Worm (Caenorhabditis elegans): ENCODE measurements around the gene col-106.

The col-106 gene

DNA sequence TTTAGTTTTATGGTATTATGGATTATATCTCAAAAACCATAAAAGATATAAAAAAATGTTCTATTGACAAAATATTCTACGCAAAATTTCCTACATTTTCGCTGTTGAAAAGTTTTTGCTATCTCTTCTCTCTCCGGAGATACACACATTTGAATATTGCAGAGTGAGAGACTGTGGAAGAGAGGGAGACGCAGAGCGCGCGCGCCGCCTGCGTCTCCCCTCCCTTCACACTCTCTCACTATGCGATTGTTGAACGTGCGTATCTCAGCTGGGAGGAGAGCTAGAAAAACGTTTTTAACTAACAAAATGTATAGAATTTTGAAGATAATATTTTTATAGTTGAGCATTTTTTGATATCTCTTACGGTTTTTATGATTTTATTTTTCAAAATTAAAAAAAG is 8.5 kb upstream of the col-106 start:
- TF ChIP-seq flt-1 (GFP tag; IDR thresholded peaks at IDR 0.05) (no peak), klf-2 (GFP tag; conservative IDR thresholded peaks at IDR 0.05) (no peak), ref-1 (GFP tag; conservative IDR thresholded peaks at IDR 0.05) (no peak), med-1 (GFP tag; optimal IDR thresholded peaks at IDR 0.05; ENCODE audit: insufficient read depth) (no peak)

- TF ChIP-seq cog-1 (tag; optimal IDR thresholded peaks at IDR 0.05), result no peak
These were observed 4.9 kb upstream of the col-106 start for ce11 chrIV:1465462-1465861.

DNA sequence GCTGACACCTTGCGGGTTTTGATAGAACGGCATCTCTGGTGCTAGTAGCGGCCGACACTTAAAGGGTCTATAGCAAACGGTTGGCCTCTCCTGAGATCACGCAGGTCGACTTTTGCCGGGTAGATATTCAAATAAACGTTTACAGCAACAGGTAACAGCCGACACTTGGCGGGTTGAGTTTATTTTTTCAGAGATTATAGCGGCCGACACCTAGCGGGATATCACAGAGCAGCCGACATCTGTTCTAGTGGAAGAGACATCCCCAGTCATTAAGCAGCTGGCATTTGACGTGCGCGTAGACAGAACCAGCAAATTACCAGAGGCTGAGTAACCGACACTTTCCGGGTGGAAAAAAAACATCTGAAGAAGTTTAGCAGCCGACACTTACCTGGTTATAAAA is 877 bp upstream of the col-106 start:
- no peak for TF ChIP-seq T22C8.4 (GFP tag; IDR thresholded peaks at IDR 0.05)
- TF ChIP-seq klf-2 (GFP tag; conservative IDR thresholded peaks at IDR 0.05), result no peak
- no peak for TF ChIP-seq med-1 (GFP tag; optimal IDR thresholded peaks at IDR 0.05; ENCODE audit: insufficient read depth)
- TF ChIP-seq ztf-23 (GFP tag; IDR thresholded peaks at IDR 0.05), result no peak
- TF ChIP-seq ztf-29 (GFP tag; IDR thresholded peaks at IDR 0.05), result no peak
- no peak for TF ChIP-seq flt-1 (GFP tag; IDR thresholded peaks at IDR 0.05)
- no peak for TF ChIP-seq tab-1 (GFP tag; IDR thresholded peaks at IDR 0.05)
- no peak for TF ChIP-seq cog-1 (tag; optimal IDR thresholded peaks at IDR 0.05)
- TF ChIP-seq ref-1 (GFP tag; conservative IDR thresholded peaks at IDR 0.05), result no peak

DNA sequence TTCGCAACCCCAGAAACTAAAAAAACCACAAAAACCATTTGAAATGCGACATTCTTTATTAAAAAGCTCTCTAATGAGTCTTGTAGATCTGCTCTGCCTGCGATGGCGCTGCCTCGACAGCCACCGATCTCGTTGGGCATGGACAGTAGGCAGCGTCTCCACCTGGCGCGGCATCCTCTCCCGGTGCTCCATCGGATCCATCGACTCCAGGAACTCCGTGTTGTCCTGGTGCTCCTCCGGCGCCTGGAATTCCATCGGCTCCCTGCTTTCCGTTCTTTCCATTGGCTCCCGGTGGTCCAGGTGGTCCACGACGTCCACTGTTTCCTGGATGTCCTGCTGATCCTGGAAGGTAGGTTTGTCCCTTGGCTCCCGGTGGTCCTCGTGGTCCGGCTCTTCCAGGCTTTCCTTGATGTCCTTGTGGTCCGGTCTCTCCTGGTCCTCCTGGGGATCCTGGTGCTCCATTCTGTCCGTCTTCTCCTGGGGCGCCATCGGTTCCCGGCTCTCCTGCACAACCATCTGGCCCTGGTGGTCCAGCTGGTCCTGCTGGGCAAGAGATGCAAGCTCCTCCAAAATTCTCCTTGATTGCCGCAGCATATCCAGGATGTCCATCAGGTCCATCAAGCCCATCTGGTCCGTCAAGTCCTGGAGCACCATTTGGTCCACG is 628 bp downstream of the col-106 start:
- TF ChIP-seq cog-1 (tag; optimal IDR thresholded peaks at IDR 0.05), result no peak
- no peak for TF ChIP-seq ztf-23 (GFP tag; IDR thresholded peaks at IDR 0.05)
- no peak for TF ChIP-seq tab-1 (GFP tag; IDR thresholded peaks at IDR 0.05)
- TF ChIP-seq med-1 (GFP tag; optimal IDR thresholded peaks at IDR 0.05; ENCODE audit: insufficient read depth), result no peak
- TF ChIP-seq flt-1 (GFP tag; IDR thresholded peaks at IDR 0.05), result no peak
- TF ChIP-seq klf-2 (GFP tag; conservative IDR thresholded peaks at IDR 0.05), result no peak

DNA sequence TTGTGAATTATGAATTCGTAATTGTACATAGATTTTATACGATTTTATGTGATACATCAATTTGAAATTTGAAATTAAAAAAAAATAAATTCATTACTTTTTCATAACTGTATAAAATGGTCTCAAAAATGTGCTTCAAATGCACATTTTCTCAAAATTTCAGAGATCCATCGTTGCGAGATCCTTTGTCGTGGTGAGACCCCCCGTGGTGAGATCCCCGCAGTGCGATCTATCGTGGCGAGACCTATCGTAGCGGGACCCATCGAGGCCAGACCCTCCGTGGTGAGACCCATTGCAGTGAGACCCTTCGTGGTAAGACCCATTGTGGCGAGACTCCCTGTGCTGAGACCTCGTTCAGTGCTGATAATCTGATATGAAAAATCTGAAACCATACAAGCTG is 1.2 kb downstream of the col-106 start:
- TF ChIP-seq flt-1 (GFP tag; IDR thresholded peaks at IDR 0.05) (no peak), med-1 (GFP tag; optimal IDR thresholded peaks at IDR 0.05; ENCODE audit: insufficient read depth) (no peak), ztf-23 (GFP tag; IDR thresholded peaks at IDR 0.05) (no peak), T22C8.4 (GFP tag; IDR thresholded peaks at IDR 0.05) (no peak), ztf-29 (GFP tag; IDR thresholded peaks at IDR 0.05) (no peak), klf-2 (GFP tag; conservative IDR thresholded peaks at IDR 0.05) (no peak)

DNA sequence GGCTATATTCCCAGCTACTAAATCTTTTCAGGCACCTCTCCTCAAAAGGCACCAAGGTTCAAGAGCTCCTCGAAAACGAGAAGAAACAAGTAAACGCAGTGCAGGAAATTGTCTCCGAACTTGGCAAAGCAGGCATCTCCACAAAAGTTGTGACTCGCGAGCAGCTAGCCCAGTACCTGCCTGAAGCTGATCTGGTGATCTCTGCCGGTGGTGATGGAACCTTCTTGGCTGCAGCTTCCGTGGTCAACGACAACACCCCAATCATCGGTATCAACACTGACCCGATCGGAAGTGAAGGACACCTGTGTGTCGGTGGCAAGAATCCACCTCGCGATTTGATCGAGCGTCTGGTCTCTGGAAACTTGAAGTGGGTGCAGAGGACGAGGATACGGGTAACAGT is 2.4 kb downstream of the col-106 start:
- TF ChIP-seq ztf-29 (GFP tag; IDR thresholded peaks at IDR 0.05) (no peak), tab-1 (GFP tag; IDR thresholded peaks at IDR 0.05) (no peak), ztf-23 (GFP tag; IDR thresholded peaks at IDR 0.05) (no peak), klf-2 (GFP tag; conservative IDR thresholded peaks at IDR 0.05) (no peak), ref-1 (GFP tag; conservative IDR thresholded peaks at IDR 0.05) (no peak), T22C8.4 (GFP tag; IDR thresholded peaks at IDR 0.05) (no peak), cog-1 (tag; optimal IDR thresholded peaks at IDR 0.05) (no peak), flt-1 (GFP tag; IDR thresholded peaks at IDR 0.05) (no peak), med-1 (GFP tag; optimal IDR thresholded peaks at IDR 0.05; ENCODE audit: insufficient read depth) (no peak)

ce11 chrIV:1456775-1457174 is 3.8 kb downstream of the col-106 start, which contains the start of gene nadk-1:
Gene nadk-1 (plus strand): TSS chrIV:1457075.
- TF ChIP-seq T22C8.4 (GFP tag; IDR thresholded peaks at IDR 0.05) (no peak), flt-1 (GFP tag; IDR thresholded peaks at IDR 0.05) (no peak), cog-1 (tag; optimal IDR thresholded peaks at IDR 0.05) (no peak), klf-2 (GFP tag; conservative IDR thresholded peaks at IDR 0.05) (no peak), med-1 (GFP tag; optimal IDR thresholded peaks at IDR 0.05; ENCODE audit: insufficient read depth) (no peak), ref-1 (GFP tag; conservative IDR thresholded peaks at IDR 0.05) (no peak), ztf-29 (GFP tag; IDR thresholded peaks at IDR 0.05) (no peak), tab-1 (GFP tag; IDR thresholded peaks at IDR 0.05) (no peak), ztf-23 (GFP tag; IDR thresholded peaks at IDR 0.05) (no peak)

DNA sequence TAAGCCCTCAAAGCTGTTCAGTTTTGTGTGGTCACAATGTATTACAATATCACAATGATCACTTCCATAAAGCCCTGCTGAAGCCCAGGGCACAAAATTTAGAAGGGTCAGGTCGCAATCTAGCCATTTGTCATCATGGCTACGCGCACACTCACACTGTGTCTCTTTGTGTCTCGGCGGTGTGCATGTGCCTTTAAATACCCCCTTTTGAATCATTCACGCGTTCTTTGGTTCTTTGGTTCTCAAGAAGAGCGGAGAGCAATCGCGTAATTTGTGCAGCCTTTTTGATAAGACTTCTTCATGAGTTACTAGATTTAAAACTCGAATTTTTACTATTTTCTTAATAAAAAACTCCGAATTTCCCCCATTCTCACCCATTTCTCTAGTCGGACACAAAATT is 5.6 kb downstream of the col-106 start:
- TF ChIP-seq ztf-23 (GFP tag; IDR thresholded peaks at IDR 0.05) (no peak), flt-1 (GFP tag; IDR thresholded peaks at IDR 0.05) (no peak), ztf-29 (GFP tag; IDR thresholded peaks at IDR 0.05) (no peak)

- no peak for TF ChIP-seq med-1 (GFP tag; optimal IDR thresholded peaks at IDR 0.05; ENCODE audit: insufficient read depth)
- no peak for TF ChIP-seq klf-2 (GFP tag; conservative IDR thresholded peaks at IDR 0.05)
- no peak for TF ChIP-seq ref-1 (GFP tag; conservative IDR thresholded peaks at IDR 0.05)
- no peak for TF ChIP-seq T22C8.4 (GFP tag; IDR thresholded peaks at IDR 0.05)
- no peak for TF ChIP-seq tab-1 (GFP tag; IDR thresholded peaks at IDR 0.05)
- TF ChIP-seq cog-1 (tag; optimal IDR thresholded peaks at IDR 0.05), result no peak
- TF ChIP-seq ztf-23 (GFP tag; IDR thresholded peaks at IDR 0.05), result no peak
- TF ChIP-seq ztf-29 (GFP tag; IDR thresholded peaks at IDR 0.05), result no peak
- no peak for TF ChIP-seq flt-1 (GFP tag; IDR thresholded peaks at IDR 0.05)
These were observed 6.4 kb downstream of the col-106 start for ce11 chrIV:1454194-1454593.

DNA sequence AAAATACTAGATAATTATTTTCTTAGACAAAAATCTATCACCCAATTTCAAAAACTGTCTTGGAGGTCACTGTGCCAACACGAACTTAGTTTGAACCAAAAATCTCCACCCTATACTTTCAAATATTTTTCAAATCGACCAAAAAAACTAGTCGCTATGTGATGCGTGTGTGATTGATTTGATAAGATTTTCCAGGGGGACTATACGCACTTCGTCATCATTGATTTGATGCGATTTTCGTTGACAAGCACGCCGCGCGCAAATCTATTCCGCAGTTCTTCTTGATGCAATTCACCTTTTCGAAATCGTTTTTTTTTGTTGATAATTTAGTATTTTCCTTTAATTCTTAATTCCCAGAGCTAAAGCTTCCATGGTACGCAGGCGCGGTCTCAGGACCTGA is 7.1 kb downstream of the col-106 start:
- TF ChIP-seq ztf-29 (GFP tag; IDR thresholded peaks at IDR 0.05) (no peak), med-1 (GFP tag; optimal IDR thresholded peaks at IDR 0.05; ENCODE audit: insufficient read depth) (no peak), klf-2 (GFP tag; conservative IDR thresholded peaks at IDR 0.05) (no peak), flt-1 (GFP tag; IDR thresholded peaks at IDR 0.05) (no peak), tab-1 (GFP tag; IDR thresholded peaks at IDR 0.05) (no peak), cog-1 (tag; optimal IDR thresholded peaks at IDR 0.05) (no peak), T22C8.4 (GFP tag; IDR thresholded peaks at IDR 0.05) (no peak), ref-1 (GFP tag; conservative IDR thresholded peaks at IDR 0.05) (no peak)

DNA sequence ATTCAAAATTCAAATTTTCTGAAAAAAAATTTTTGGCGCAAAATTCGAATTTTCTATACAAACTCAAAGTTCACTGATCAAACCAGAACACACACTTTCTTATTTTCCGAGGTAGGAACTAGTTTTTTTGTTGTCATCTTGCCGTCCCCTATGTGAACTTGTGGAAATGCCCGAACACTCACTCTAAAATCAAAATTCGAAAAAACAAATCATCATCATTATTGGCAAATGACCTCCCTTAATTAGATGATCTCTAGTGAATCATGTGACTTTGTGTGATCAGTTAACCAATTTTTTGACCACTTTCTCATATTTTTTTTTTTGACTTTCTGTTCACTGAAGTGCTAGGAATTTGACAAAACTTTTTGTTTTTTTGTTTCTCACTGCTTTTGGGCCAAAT is 8.1 kb downstream of the col-106 start:
- TF ChIP-seq med-1 (GFP tag; optimal IDR thresholded peaks at IDR 0.05; ENCODE audit: insufficient read depth) (no peak), klf-2 (GFP tag; conservative IDR thresholded peaks at IDR 0.05) (no peak), ref-1 (GFP tag; conservative IDR thresholded peaks at IDR 0.05) (no peak), T22C8.4 (GFP tag; IDR thresholded peaks at IDR 0.05) (no peak), tab-1 (GFP tag; IDR thresholded peaks at IDR 0.05) (no peak), cog-1 (tag; optimal IDR thresholded peaks at IDR 0.05) (no peak), flt-1 (GFP tag; IDR thresholded peaks at IDR 0.05) (no peak), ztf-29 (GFP tag; IDR thresholded peaks at IDR 0.05) (no peak), ztf-23 (GFP tag; IDR thresholded peaks at IDR 0.05) (no peak)
